Worm (Caenorhabditis elegans) whole organism, midembryonic: ENCODE data around the gene Y55F3BR.2.

Experiments used
- T22C8.4 ChIP-seq: fragments of 200-800 bp; sonication (Bioruptor generic); IDR thresholded peaks from 2 replicates; pipeline ENCODE4 v1.3.6; 2022; ENCODE audit warnings: missing genetic modification characterization, missing compliant biosample characterization
- klf-2 ChIP-seq: fragments of 200-800 bp; sonication (Bioruptor generic); conservative IDR thresholded peaks from 2 replicates; pipeline ENCODE4 v1.3.6; 2022; ENCODE audit warnings: missing genetic modification reagents, missing genetic modification characterization, missing compliant biosample characterization
- med-1 ChIP-seq: sonication (generic microtip); optimal IDR thresholded peaks from 2 replicates; lab custom pipeline; 2017; ENCODE audit warnings: missing genetic modification characterization, mild to moderate bottlenecking, missing compliant biosample characterization, antibody characterized with exemption, missing genetic modification reagents; ENCODE audit not compliant: insufficient read depth
- ztf-23 ChIP-seq: fragments of 200-800 bp; sonication (Bioruptor generic); IDR thresholded peaks from 2 replicates; pipeline ENCODE4 v1.3.6; 2022; ENCODE audit warnings: missing genetic modification reagents, missing genetic modification characterization, missing compliant biosample characterization
- ztf-29 ChIP-seq: fragments of 200-800 bp; sonication (Bioruptor generic); IDR thresholded peaks from 2 replicates; pipeline ENCODE4 v1.3.6; 2022; ENCODE audit warnings: missing genetic modification reagents, missing genetic modification characterization, missing compliant biosample characterization

DNA sequence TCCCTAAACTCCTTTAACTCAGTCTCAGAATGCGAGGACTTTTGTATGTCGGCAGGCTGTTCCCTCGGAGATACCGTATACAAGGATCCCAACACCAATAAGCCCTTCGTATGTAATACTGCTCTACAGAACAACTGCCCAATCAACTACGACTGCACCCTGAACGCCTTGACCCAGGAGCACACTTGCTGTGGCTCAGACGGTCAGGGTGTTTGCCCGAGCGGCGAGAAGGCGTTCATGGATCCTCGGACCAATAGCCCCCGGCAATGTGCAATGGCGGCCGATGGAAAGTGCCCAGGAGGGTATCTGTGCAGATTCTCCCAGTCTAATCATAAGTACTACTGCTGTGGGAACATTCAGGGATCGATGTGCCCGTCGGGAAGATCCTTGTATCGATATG, 10.0 kb downstream of the Y55F3BR.2 start:
- no peak for TF ChIP-seq T22C8.4
- no peak for TF ChIP-seq med-1 (GFP tag; lab: Kevin White, UChicago)
- no peak for TF ChIP-seq klf-2
- TF ChIP-seq ztf-23 (GFP tag; lab: Robert Waterston, UW), result no peak
- no peak for TF ChIP-seq ztf-29
